Worm (Caenorhabditis elegans) whole organism, midembryonic: ENCODE data around the gene lir-3.

Experiments
- T22C8.4 ChIP-seq: fragments of 200-800 bp; sonication (Bioruptor generic); IDR thresholded peaks from 2 replicates; pipeline ENCODE4 v1.3.6; 2022; ENCODE audit warnings: missing genetic modification characterization, missing compliant biosample characterization
- cog-1 ChIP-seq: sonication (generic microtip); optimal IDR thresholded peaks from 2 replicates; lab custom pipeline; 2016; ENCODE audit warnings: missing genetic modification characterization, missing compliant biosample characterization
- flt-1 ChIP-seq: fragments of 200-800 bp; sonication (Bioruptor generic); IDR thresholded peaks from 2 replicates; pipeline ENCODE4 v1.3.6; 2022; ENCODE audit warnings: missing genetic modification characterization, missing compliant biosample characterization
- klf-2 ChIP-seq: fragments of 200-800 bp; sonication (Bioruptor generic); conservative IDR thresholded peaks from 2 replicates; pipeline ENCODE4 v1.3.6; 2022; ENCODE audit warnings: missing genetic modification reagents, missing genetic modification characterization, missing compliant biosample characterization
- med-1 ChIP-seq: sonication (generic microtip); optimal IDR thresholded peaks from 2 replicates; lab custom pipeline; 2017; ENCODE audit warnings: missing genetic modification characterization, mild to moderate bottlenecking, missing compliant biosample characterization, antibody characterized with exemption, missing genetic modification reagents; ENCODE audit not compliant: insufficient read depth
- ref-1 ChIP-seq: fragments of 200-800 bp; sonication (Bioruptor generic); conservative IDR thresholded peaks from 2 replicates; pipeline ENCODE4 v1.3.6; 2022; ENCODE audit warnings: missing genetic modification reagents, missing genetic modification characterization, missing compliant biosample characterization
- tab-1 ChIP-seq: fragments of 200-800 bp; sonication (Bioruptor generic); IDR thresholded peaks from 2 replicates; pipeline ENCODE4 v1.3.6; 2022; ENCODE audit warnings: missing genetic modification characterization, missing compliant biosample characterization
- ztf-23 ChIP-seq: fragments of 200-800 bp; sonication (Bioruptor generic); IDR thresholded peaks from 2 replicates; pipeline ENCODE4 v1.3.6; 2022; ENCODE audit warnings: missing genetic modification reagents, missing genetic modification characterization, missing compliant biosample characterization
- ztf-29 ChIP-seq: fragments of 200-800 bp; sonication (Bioruptor generic); IDR thresholded peaks from 2 replicates; pipeline ENCODE4 v1.3.6; 2022; ENCODE audit warnings: missing genetic modification reagents, missing genetic modification characterization, missing compliant biosample characterization

lir-3 gene

ce11 chrII:11153080-11153479, 31.5 kb downstream of the lir-3 start:
- TF ChIP-seq flt-1 (GFP tag; lab: Robert Waterston, UW): no peak
- no peak for TF ChIP-seq cog-1
- no peak for TF ChIP-seq klf-2 (GFP tag; lab: Robert Waterston, UW)
- TF ChIP-seq ref-1 (GFP tag; lab: Robert Waterston, UW): no peak
- no peak for TF ChIP-seq T22C8.4 (GFP tag; lab: Robert Waterston, UW)
- no peak for TF ChIP-seq ztf-23
- TF ChIP-seq med-1 (GFP tag; lab: Kevin White, UChicago): no peak
- TF ChIP-seq tab-1 (GFP tag; lab: Robert Waterston, UW): no peak
- no peak for TF ChIP-seq ztf-29 (GFP tag; lab: Robert Waterston, UW)

DNA sequence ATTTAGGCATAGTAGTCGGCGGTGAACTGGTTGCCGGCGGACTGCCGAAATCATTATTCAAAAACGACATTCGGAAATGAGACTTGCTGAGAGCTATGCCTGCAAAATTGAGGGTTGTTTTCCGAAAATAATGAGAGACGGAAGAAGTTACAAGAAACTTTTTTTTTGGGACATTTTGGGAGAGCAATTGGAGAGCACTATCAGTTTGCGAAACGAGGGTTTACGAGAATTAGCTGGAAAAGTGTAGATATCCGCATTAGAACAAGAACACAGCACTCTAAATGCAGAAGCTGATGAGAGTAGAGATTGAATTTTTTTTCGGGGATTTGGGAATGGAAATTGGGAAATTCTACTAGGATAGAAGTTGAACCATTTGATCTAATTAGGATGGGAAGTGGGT, 32.1 kb downstream of the lir-3 start, which contains the start of gene pqm-1:
TSS of gene pqm-1 (minus strand) at position 101 of the 400 bp plus-strand sequence.
- TF ChIP-seq ztf-29 (GFP tag; lab: Robert Waterston, UW) (no peak), ztf-23 (no peak), T22C8.4 (GFP tag; lab: Robert Waterston, UW) (no peak), ref-1 (GFP tag; lab: Robert Waterston, UW) (no peak), tab-1 (GFP tag; lab: Robert Waterston, UW) (no peak), med-1 (GFP tag; lab: Kevin White, UChicago) (no peak), cog-1 (no peak), flt-1 (GFP tag; lab: Robert Waterston, UW) (no peak), klf-2 (GFP tag; lab: Robert Waterston, UW) (no peak)

ce11 chrII:11150976-11151375, 33.6 kb downstream of the lir-3 start:
- no peak for TF ChIP-seq med-1 (GFP tag; lab: Kevin White, UChicago)
- no peak for TF ChIP-seq flt-1 (GFP tag; lab: Robert Waterston, UW)
- no peak for TF ChIP-seq ztf-29 (GFP tag; lab: Robert Waterston, UW)
- no peak for TF ChIP-seq klf-2 (GFP tag; lab: Robert Waterston, UW)
- no peak for TF ChIP-seq tab-1 (GFP tag; lab: Robert Waterston, UW)
- TF ChIP-seq cog-1: no peak
- TF ChIP-seq T22C8.4 (GFP tag; lab: Robert Waterston, UW): no peak

DNA sequence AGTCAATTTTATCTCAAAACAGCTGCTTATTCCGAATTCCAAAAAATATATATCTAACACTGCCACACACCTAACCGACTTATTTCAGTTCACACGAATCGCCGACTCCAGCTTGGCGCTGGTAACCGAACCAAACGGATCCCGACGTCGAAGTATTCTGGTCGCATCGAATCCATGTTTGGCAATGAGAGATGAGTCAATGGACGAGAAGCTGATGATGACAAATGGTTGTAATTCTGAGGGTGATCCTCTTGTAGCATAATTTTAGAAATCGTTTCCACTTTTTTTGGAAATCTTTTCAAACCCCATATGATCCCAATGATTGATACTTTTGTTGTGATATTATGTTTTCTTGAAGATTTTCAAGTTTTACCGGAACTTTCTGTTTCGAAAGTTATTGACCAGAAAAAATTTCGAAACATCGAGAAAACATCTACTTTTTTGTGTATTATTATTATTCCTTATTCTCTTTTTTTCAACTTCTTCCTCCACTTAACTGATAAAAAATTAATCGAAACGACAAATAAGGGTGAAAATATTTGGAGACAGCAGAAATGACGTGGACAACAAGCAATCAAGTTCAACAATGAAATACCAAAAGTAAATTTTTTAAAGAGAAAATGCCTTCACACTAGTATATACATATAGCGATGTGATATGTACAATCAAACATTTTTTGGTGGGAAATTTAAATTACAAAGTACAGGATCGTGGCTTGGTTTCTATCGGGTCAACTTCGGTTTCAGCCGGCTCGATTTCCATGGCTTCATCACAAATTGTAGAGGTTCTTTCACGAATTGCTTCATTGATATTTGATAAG, 34.5 kb downstream of the lir-3 start:
- TF ChIP-seq tab-1 (GFP tag; lab: Robert Waterston, UW) (no peak), klf-2 (GFP tag; lab: Robert Waterston, UW) (no peak), ref-1 (GFP tag; lab: Robert Waterston, UW) (no peak), med-1 (GFP tag; lab: Kevin White, UChicago) (no peak), cog-1 (no peak), ztf-29 (GFP tag; lab: Robert Waterston, UW) (no peak), T22C8.4 (GFP tag; lab: Robert Waterston, UW) (no peak), flt-1 (GFP tag; lab: Robert Waterston, UW) (no peak), ztf-23 (no peak)

DNA sequence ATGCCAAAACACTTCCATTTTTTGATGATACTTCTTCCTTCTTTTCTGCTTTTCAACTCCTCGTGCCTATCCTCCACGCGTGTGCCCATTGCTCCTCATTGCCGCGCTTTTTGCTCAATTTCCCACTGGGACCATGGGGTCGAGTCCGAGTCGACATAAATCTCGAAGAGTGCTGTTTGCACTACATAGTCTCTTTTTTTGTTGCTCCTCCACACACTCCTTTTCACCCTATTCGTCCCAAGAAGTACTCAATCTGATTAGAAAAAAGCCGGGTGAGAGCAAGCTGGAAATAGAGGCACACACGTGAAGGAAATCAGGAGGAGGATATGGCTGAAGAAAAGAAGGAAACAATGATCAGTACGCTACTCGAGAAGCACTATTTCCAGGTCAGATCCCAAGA, 42.0 kb downstream of the lir-3 start, which contains the start of gene arrd-6:
TSS of gene arrd-6 (plus strand) at position 169 of the 400 bp plus-strand sequence.
- TF ChIP-seq ztf-29 (GFP tag; lab: Robert Waterston, UW): no peak
- TF ChIP-seq flt-1 (GFP tag; lab: Robert Waterston, UW): no peak

ce11 chrII:11140140-11140539, 44.5 kb downstream of the lir-3 start, which contains the start of gene F40F8.4:
TSS of gene F40F8.4 (minus strand) at chrII:11140240.
- TF ChIP-seq ref-1 (GFP tag; lab: Robert Waterston, UW) (no peak), flt-1 (GFP tag; lab: Robert Waterston, UW) (no peak), klf-2 (GFP tag; lab: Robert Waterston, UW) (no peak), ztf-23 (no peak)

DNA sequence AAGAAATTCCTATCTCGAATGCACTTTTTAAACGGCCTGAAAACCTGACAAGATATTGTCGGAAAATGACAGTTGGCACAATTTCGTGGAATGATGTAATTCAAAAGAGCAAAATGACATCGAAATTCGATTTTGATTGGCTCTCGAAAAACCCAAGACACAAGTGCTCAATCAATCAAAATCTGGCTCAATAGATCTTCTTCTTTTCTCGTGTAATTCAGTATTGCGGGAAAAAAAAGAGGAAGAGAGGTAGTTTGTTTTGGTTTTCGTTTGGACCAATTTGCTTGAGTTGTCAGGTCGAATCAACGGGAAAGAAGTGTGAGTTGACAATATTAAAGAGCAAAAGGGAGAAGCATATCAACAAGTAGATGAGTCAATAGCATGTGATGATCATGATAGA, 48.8 kb downstream of the lir-3 start:
- TF ChIP-seq ztf-29 (GFP tag; lab: Robert Waterston, UW) (no peak), klf-2 (GFP tag; lab: Robert Waterston, UW) (no peak), T22C8.4 (GFP tag; lab: Robert Waterston, UW) (no peak), cog-1 (no peak)

- TF ChIP-seq med-1 (GFP tag; lab: Kevin White, UChicago) (no peak), cog-1 (no peak), ztf-29 (GFP tag; lab: Robert Waterston, UW) (no peak), T22C8.4 (GFP tag; lab: Robert Waterston, UW) (no peak), ztf-23 (no peak), klf-2 (GFP tag; lab: Robert Waterston, UW) (no peak), flt-1 (GFP tag; lab: Robert Waterston, UW) (no peak), tab-1 (GFP tag; lab: Robert Waterston, UW) (no peak), ref-1 (GFP tag; lab: Robert Waterston, UW) (no peak)
These were observed 49.8 kb downstream of the lir-3 start, which contains the start of gene F40F8.5 for ce11 chrII:11134828-11135227. TSS of gene F40F8.5 (minus strand) at chrII:11134928.
